Fruit fly (Drosophila melanogaster) whole organism, embryonic: Measurements from ENCODE around the gene CG8206.
A peak's percentile ranks its signal among the peaks of the same experiment; 100 is the strongest.

Experiments
- ATbp ChIP-seq: fragments of 200-800 bp; sonication (Bioruptor generic); optimal IDR thresholded peaks from 2 replicates; lab custom pipeline; 2017; ENCODE audit warnings: missing biosample characterization, mild to moderate bottlenecking, missing genetic modification characterization, missing genetic modification reagents
- Ada2b ChIP-seq: fragments of 200-800 bp; sonication (Bioruptor generic); IDR thresholded peaks from 2 replicates; pipeline ENCODE4 v1.3.6; 2022; ENCODE audit warnings: missing biosample characterization, missing genetic modification characterization
- Atf-2 ChIP-seq: fragments of 200-800 bp; sonication (Bioruptor generic); optimal IDR thresholded peaks from 2 replicates; lab custom pipeline; 2016; ENCODE audit warnings: missing biosample characterization, missing genetic modification characterization
- BEAF-32 ChIP-seq: fragments of 200-800 bp; sonication (Bioruptor generic); optimal IDR thresholded peaks from 3 replicates; lab custom pipeline; 2017; ENCODE audit warnings: missing biosample characterization, missing genetic modification characterization, mild to moderate bottlenecking, moderate library complexity, missing genetic modification reagents
- Blimp-1 ChIP-seq: fragments of 200-800 bp; sonication (Bioruptor generic); optimal IDR thresholded peaks from 3 replicates; lab custom pipeline; 2018; ENCODE audit warnings: missing biosample characterization, missing genetic modification characterization, mild to moderate bottlenecking, moderate library complexity, missing genetic modification reagents
- C15 ChIP-seq: fragments of 200-800 bp; sonication (Bioruptor generic); IDR thresholded peaks from 3 replicates; pipeline ENCODE4 v1.3.6; 2022; ENCODE audit warnings: missing biosample characterization, missing genetic modification characterization
- CG10209 ChIP-seq: fragments of 200-800 bp; sonication (Bioruptor generic); optimal IDR thresholded peaks from 3 replicates; lab custom pipeline; 2017; ENCODE audit warnings: missing biosample characterization, mild to moderate bottlenecking, missing genetic modification characterization, missing genetic modification reagents
- CG10431 ChIP-seq: fragments of 200-800 bp; sonication (Bioruptor generic); optimal IDR thresholded peaks from 3 replicates; lab custom pipeline; 2018; ENCODE audit warnings: missing biosample characterization, mild to moderate bottlenecking, missing genetic modification characterization
- CG12659 ChIP-seq: fragments of 200-800 bp; sonication (Bioruptor generic); optimal IDR thresholded peaks from 3 replicates; lab custom pipeline; 2017; ENCODE audit warnings: mild to moderate bottlenecking, missing biosample characterization, missing genetic modification reagents, missing genetic modification characterization
- CG12769 ChIP-seq: fragments of 200-800 bp; sonication (Bioruptor generic); optimal IDR thresholded peaks from 2 replicates; lab custom pipeline; 2019; ENCODE audit warnings: missing biosample characterization, mild to moderate bottlenecking, missing genetic modification characterization, moderate library complexity
- CG13287 ChIP-seq: fragments of 200-800 bp; sonication (Bioruptor generic); IDR thresholded peaks from 2 replicates; pipeline ENCODE4 v1.3.6; 2022; ENCODE audit warnings: missing biosample characterization, missing genetic modification characterization; ENCODE audit not compliant: partially characterized antibody
- CG14965 ChIP-seq: fragments of 200-800 bp; sonication (Bioruptor generic); optimal IDR thresholded peaks from 2 replicates; lab custom pipeline; 2016; ENCODE audit warnings: missing biosample characterization, missing genetic modification characterization, borderline replicate concordance
- CG1529 ChIP-seq: fragments of 200-800 bp; sonication (Bioruptor generic); optimal IDR thresholded peaks from 3 replicates; lab custom pipeline; 2018; ENCODE audit warnings: missing biosample characterization, missing genetic modification characterization
- CG1602 ChIP-seq: fragments of 200-800 bp; sonication (Bioruptor generic); optimal IDR thresholded peaks from 3 replicates; lab custom pipeline; 2016; ENCODE audit warnings: missing biosample characterization, missing genetic modification characterization
- CG1647 ChIP-seq: fragments of 200-800 bp; sonication (Bioruptor generic); optimal IDR thresholded peaks from 3 replicates; lab custom pipeline; 2016; ENCODE audit warnings: missing biosample characterization, missing genetic modification characterization
- CG17612 ChIP-seq: fragments of 200-800 bp; sonication (Bioruptor generic); IDR thresholded peaks from 2 replicates; pipeline ENCODE4 v1.3.6; 2022; ENCODE audit warnings: missing biosample characterization, missing genetic modification characterization
- CG31365 ChIP-seq: fragments of 200-800 bp; sonication (Bioruptor generic); optimal IDR thresholded peaks from 2 replicates; lab custom pipeline; 2018; ENCODE audit warnings: missing biosample characterization, mild to moderate bottlenecking, missing genetic modification characterization
- CG32767 ChIP-seq: fragments of 200-800 bp; sonication (Bioruptor generic); IDR thresholded peaks from 2 replicates; pipeline ENCODE4 v1.3.6; 2022; ENCODE audit warnings: missing biosample characterization, missing genetic modification characterization
- CG32772 ChIP-seq: fragments of 200-800 bp; sonication (Bioruptor generic); IDR thresholded peaks from 2 replicates; pipeline ENCODE4 v1.3.6; 2022; ENCODE audit warnings: missing biosample characterization, missing genetic modification characterization
- CG3407 ChIP-seq: fragments of 200-800 bp; sonication (Bioruptor generic); optimal IDR thresholded peaks from 2 replicates; lab custom pipeline; 2018; ENCODE audit warnings: missing biosample characterization, mild to moderate bottlenecking, missing genetic modification characterization
- CG3838 ChIP-seq: fragments of 200-800 bp; sonication (Bioruptor generic); optimal IDR thresholded peaks from 3 replicates; lab custom pipeline; 2016; ENCODE audit warnings: missing biosample characterization, missing genetic modification characterization
- CG6683 ChIP-seq: fragments of 200-800 bp; sonication (Bioruptor generic); optimal IDR thresholded peaks from 2 replicates; lab custom pipeline; 2017; ENCODE audit warnings: missing biosample characterization, mild to moderate bottlenecking, missing genetic modification characterization, missing genetic modification reagents
- CG8388 ChIP-seq: fragments of 200-800 bp; sonication (Bioruptor generic); optimal IDR thresholded peaks from 2 replicates; lab custom pipeline; 2019; ENCODE audit warnings: missing biosample characterization, mild to moderate bottlenecking, missing genetic modification characterization, moderate library complexity
- CG9215 ChIP-seq: fragments of 200-800 bp; sonication (Bioruptor generic); IDR thresholded peaks from 2 replicates; pipeline ENCODE4 v1.3.6; 2022; ENCODE audit warnings: missing biosample characterization, missing genetic modification characterization
- Dp ChIP-seq: fragments of 200-800 bp; sonication (Bioruptor generic); optimal IDR thresholded peaks from 2 replicates; lab custom pipeline; 2018; ENCODE audit warnings: missing biosample characterization, mild to moderate bottlenecking, missing genetic modification characterization, moderate library complexity
- E2f2 ChIP-seq: fragments of 200-800 bp; sonication (Bioruptor generic); IDR thresholded peaks from 2 replicates; pipeline ENCODE4 v1.3.6; 2022; ENCODE audit warnings: missing biosample characterization, missing genetic modification characterization
- GATAe ChIP-seq: fragments of 200-800 bp; sonication (Bioruptor generic); conservative IDR thresholded peaks from 2 replicates; pipeline ENCODE4 v1.3.6; 2022; ENCODE audit warnings: missing biosample characterization, missing genetic modification characterization
- HLHmδ ChIP-seq: fragments of 200-800 bp; sonication (Bioruptor generic); optimal IDR thresholded peaks from 2 replicates; lab custom pipeline; 2018; ENCODE audit warnings: missing biosample characterization, mild to moderate bottlenecking, missing genetic modification characterization, moderate library complexity
- Hmx ChIP-seq: fragments of 200-800 bp; sonication (Bioruptor generic); optimal IDR thresholded peaks from 2 replicates; lab custom pipeline; 2016; ENCODE audit warnings: missing biosample characterization, missing genetic modification characterization
- Hsf ChIP-seq: fragments of 200-800 bp; sonication (Bioruptor generic); optimal IDR thresholded peaks from 3 replicates; lab custom pipeline; 2016; ENCODE audit warnings: missing biosample characterization, missing genetic modification characterization
- Jarid2 ChIP-seq: fragments of 200-800 bp; sonication (Bioruptor generic); optimal IDR thresholded peaks from 3 replicates; lab custom pipeline; 2017; ENCODE audit warnings: mild to moderate bottlenecking, missing biosample characterization, missing genetic modification reagents, missing genetic modification characterization
- Mrtf ChIP-seq: fragments of 200-800 bp; sonication (Bioruptor generic); IDR thresholded peaks from 3 replicates; pipeline ENCODE4 v1.3.6; 2022; ENCODE audit warnings: missing biosample characterization, missing genetic modification characterization
- Nf-YC ChIP-seq: fragments of 200-800 bp; optimal IDR thresholded peaks from 3 replicates; lab custom pipeline; 2019; ENCODE audit warnings: missing biosample characterization, mild to moderate bottlenecking, missing genetic modification characterization, moderate library complexity
- PHDP ChIP-seq: fragments of 200-800 bp; sonication (Bioruptor generic); optimal IDR thresholded peaks from 3 replicates; lab custom pipeline; 2018; ENCODE audit warnings: missing biosample characterization, mild to moderate bottlenecking, missing genetic modification characterization, moderate library complexity
- Xrp1 ChIP-seq: fragments of 200-800 bp; sonication (Bioruptor generic); IDR thresholded peaks from 2 replicates; pipeline ENCODE4 v1.3.6; 2022; ENCODE audit warnings: missing biosample characterization, missing genetic modification characterization
- ara ChIP-seq: fragments of 200-800 bp; sonication (Bioruptor generic); IDR thresholded peaks from 2 replicates; pipeline ENCODE4 v1.3.6; 2022; ENCODE audit warnings: missing biosample characterization, missing genetic modification characterization
- ash1 ChIP-seq: fragments of 200-800 bp; sonication (Bioruptor generic); optimal IDR thresholded peaks from 2 replicates; lab custom pipeline; 2018; ENCODE audit warnings: missing biosample characterization, mild to moderate bottlenecking, missing genetic modification characterization
- bowl ChIP-seq: fragments of 200-800 bp; sonication (Bioruptor generic); IDR thresholded peaks from 2 replicates; pipeline ENCODE4 v1.3.6; 2022; ENCODE audit warnings: missing biosample characterization, missing genetic modification characterization
- cas ChIP-seq: fragments of 200-800 bp; sonication (Bioruptor generic); IDR thresholded peaks from 2 replicates; pipeline ENCODE4 v1.3.6; 2022; ENCODE audit warnings: missing biosample characterization, missing genetic modification characterization
- chinmo ChIP-seq: fragments of 200-800 bp; sonication (Bioruptor generic); IDR thresholded peaks from 4 replicates; pipeline ENCODE4 v1.3.6; 2022; ENCODE audit warnings: missing biosample characterization, missing genetic modification characterization; ENCODE audit not compliant: partially characterized antibody
- grn ChIP-seq: fragments of 200-800 bp; sonication (Bioruptor generic); optimal IDR thresholded peaks from 3 replicates; lab custom pipeline; 2017; ENCODE audit warnings: missing biosample characterization, missing genetic modification characterization
- lola ChIP-seq, 3 experiments: fragments of >200 bp in 2 of 3; fragments of 200-800 bp in 1 of 3; sonication (Bioruptor generic) in 1 of 3; optimal IDR thresholded peaks; 2 replicates each; lab custom pipeline; 2017 to 2019; ENCODE audit warnings: missing biosample characterization in 3 of 3, missing genetic modification characterization in 3 of 3, mild to moderate bottlenecking in 1 of 3, moderate library complexity in 1 of 3
- mam ChIP-seq: fragments of 200-800 bp; sonication (Bioruptor generic); optimal IDR thresholded peaks from 3 replicates; lab custom pipeline; 2016; ENCODE audit warnings: missing biosample characterization, missing genetic modification characterization
- onecut ChIP-seq: fragments of 200-800 bp; sonication (Bioruptor generic); IDR thresholded peaks from 2 replicates; pipeline ENCODE4 v1.3.6; 2022; ENCODE audit warnings: missing biosample characterization, missing genetic modification characterization
- row ChIP-seq: fragments of 200-800 bp; sonication (Bioruptor generic); IDR thresholded peaks from 3 replicates; pipeline ENCODE4 v1.3.6; 2022; ENCODE audit warnings: missing biosample characterization, missing genetic modification characterization
- run ChIP-seq: fragments of 200-800 bp; sonication (Bioruptor generic); optimal IDR thresholded peaks from 3 replicates; lab custom pipeline; 2018; ENCODE audit warnings: missing biosample characterization, mild to moderate bottlenecking, missing genetic modification characterization
- slbo ChIP-seq: fragments of 200-800 bp; sonication (Bioruptor generic); IDR thresholded peaks from 2 replicates; pipeline ENCODE4 v1.3.6; 2022; ENCODE audit warnings: missing biosample characterization, missing genetic modification characterization
- tll ChIP-seq, 2 experiments: fragments of 200-800 bp in 1 of 2; fragments of >200 bp in 1 of 2; sonication (Bioruptor generic) in 1 of 2; optimal IDR thresholded peaks; 2 replicates each; lab custom pipeline; 2017 to 2019; ENCODE audit warnings: missing biosample characterization in 2 of 2, missing genetic modification characterization in 2 of 2, mild to moderate bottlenecking in 1 of 2, moderate library complexity in 1 of 2
- zen ChIP-seq: fragments of 200-800 bp; sonication (Bioruptor generic); optimal IDR thresholded peaks from 3 replicates; lab custom pipeline; 2018; ENCODE audit warnings: missing biosample characterization, mild to moderate bottlenecking, missing genetic modification characterization, moderate library complexity
- zfh1 ChIP-seq: fragments of 200-800 bp; sonication (Bioruptor generic); IDR thresholded peaks from 3 replicates; pipeline ENCODE4 v1.3.6; 2022; ENCODE audit warnings: missing biosample characterization, missing genetic modification characterization

The CG8206 gene

dm6 chrX:15697581-15698208 is 41.3 kb upstream of the CG8206 start (continued):
- TF ChIP-seq Ada2b (GFP tag; lab: Robert Waterston, UW) (peak; percentile 96), ara (peak; percentile 90), CG1602 (GFP tag; lab: Kevin White, UChicago) (peak; percentile 87), CG1647 (GFP tag; lab: Kevin White, UChicago) (peak; percentile 68), zen (tag; lab: Kevin White, UChicago) (peak; percentile 90), Hmx (GFP tag; lab: Kevin White, UChicago) (peak; percentile 57), CG9215 (peak; percentile 89), PHDP (tag; lab: Kevin White, UChicago) (peak; percentile 93), Xrp1 (peak; percentile 96), C15 (GFP tag; lab: Robert Waterston, UW) (peak; percentile 90), CG32767 (GFP tag; lab: Robert Waterston, UW) (peak; percentile 84), CG10209 (GFP tag; lab: Kevin White, UChicago) (peak; percentile 88), lola (GFP tag; optimal IDR thresholded peaks at IDR 0.05; lab: Kevin White, UChicago) (peak in 1 of 3 experiments; percentile 78), Jarid2 (GFP tag; lab: Kevin White, UChicago) (peak; percentile 68), HLHmδ (no peak), CG10431 (GFP tag; lab: Kevin White, UChicago) (peak; percentile 36), grn (GFP tag; lab: Kevin White, UChicago) (peak; percentile 74), CG3407 (GFP tag; lab: Kevin White, UChicago) (peak; percentile 85), onecut (GFP tag; lab: Robert Waterston, UW) (peak; percentile 76), Atf-2 (GFP tag; lab: Kevin White, UChicago) (no peak), Blimp-1 (peak; percentile 87), CG8388 (GFP tag; lab: Kevin White, UChicago) (peak; percentile 87), Nf-YC (tag; lab: Kevin White, UChicago) (peak; percentile 76), GATAe (GFP tag; lab: Robert Waterston, UW) (peak; percentile 80), tll (GFP tag; optimal IDR thresholded peaks at IDR 0.05; lab: Kevin White, UChicago) (no peak), ash1 (GFP tag; lab: Kevin White, UChicago) (peak; percentile 82), cas (GFP tag; lab: Robert Waterston, UW) (peak; percentile 92), ATbp (GFP tag; lab: Kevin White, UChicago) (peak; percentile 89), CG3838 (GFP tag; lab: Kevin White, UChicago) (peak; percentile 47), CG1529 (GFP tag; lab: Kevin White, UChicago) (peak; percentile 72), Hsf (GFP tag; lab: Kevin White, UChicago) (peak; percentile 84), CG31365 (tag; lab: Kevin White, UChicago) (peak; percentile 70), CG6683 (GFP tag; lab: Kevin White, UChicago) (peak; percentile 84), chinmo (GFP tag; lab: Robert Waterston, UW) (0 out of 4 replicates have a peak, but pooled peaks have one; percentile 39), row (peak; percentile 97)

DNA sequence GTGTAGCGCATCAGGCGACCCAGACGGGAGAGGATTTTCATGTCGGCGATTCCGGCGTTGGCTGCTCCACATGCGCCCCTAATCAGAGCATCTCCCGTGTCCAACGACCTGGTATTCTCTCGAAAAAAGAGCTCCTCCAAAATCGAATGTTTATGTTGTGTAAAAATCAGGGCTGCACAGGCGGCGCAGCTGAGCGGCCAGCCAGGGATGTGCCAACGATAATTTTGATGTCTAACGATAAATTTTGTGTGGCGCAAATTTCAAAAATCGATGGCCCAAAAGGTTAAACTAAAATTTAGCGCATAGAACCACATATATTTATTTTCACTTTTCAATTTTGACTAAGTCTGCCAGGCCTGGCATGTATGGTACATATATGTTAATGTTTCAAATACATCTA is 38.0 kb upstream of the CG8206 start, which contains the start of gene CG9240:
TSS of gene CG9240 (minus strand) at position 213 of the 400 bp plus-strand sequence.
- no peak for TF ChIP-seq CG32772 (GFP tag; lab: Robert Waterston, UW)
- no peak for TF ChIP-seq bowl (GFP tag; lab: Robert Waterston, UW)
- TF ChIP-seq CG12769 (tag; lab: Kevin White, UChicago) = peak; percentile 5
- TF ChIP-seq CG12659 (GFP tag; lab: Kevin White, UChicago) = peak; percentile 6
- TF ChIP-seq CG14965 (GFP tag; lab: Kevin White, UChicago) = no peak
- TF ChIP-seq E2f2 = peak; percentile 94
- no peak for TF ChIP-seq CG17612 (GFP tag; lab: Robert Waterston, UW)
- TF ChIP-seq Dp = peak; percentile 88
- no peak for TF ChIP-seq mam (GFP tag; lab: Kevin White, UChicago)
- TF ChIP-seq run (tag; lab: Kevin White, UChicago) = no peak
- TF ChIP-seq BEAF-32 (GFP tag; lab: Kevin White, UChicago) = peak; percentile 41
- TF ChIP-seq slbo (GFP tag; lab: Robert Waterston, UW) = 0 out of 2 replicates have a peak, but pooled peaks have one; percentile 28
- peak; percentile 32; the same call in 1 of the 2 replicates for TF ChIP-seq CG13287 (GFP tag; lab: Robert Waterston, UW)
- 0 out of 3 replicates have a peak, but pooled peaks have one; percentile 28 for TF ChIP-seq zfh1 (GFP tag; lab: Robert Waterston, UW)
- TF ChIP-seq Mrtf (GFP tag; lab: Robert Waterston, UW) = no peak
